Worm (Caenorhabditis elegans) whole organism, early embryonic: ENCODE data around the gene golg-2.

ENCODE experiments used
- ceh-36 ChIP-seq: sonication (generic microtip); optimal IDR thresholded peaks from 2 replicates; lab custom pipeline; 2016; ENCODE audit warnings: missing genetic modification characterization, inconsistent platforms, missing compliant biosample characterization
- flt-1 ChIP-seq: fragments of 200-800 bp; sonication (Bioruptor generic); IDR thresholded peaks from 2 replicates; pipeline ENCODE4 v1.3.6; 2022; ENCODE audit warnings: missing genetic modification characterization, missing compliant biosample characterization
- hnd-1 ChIP-seq: sonication (generic microtip); optimal IDR thresholded peaks from 2 replicates; lab custom pipeline; 2016; ENCODE audit warnings: missing genetic modification characterization, missing compliant biosample characterization
- tbx-37 ChIP-seq: fragments of 200-800 bp; sonication (Bioruptor generic); conservative IDR thresholded peaks from 2 replicates; pipeline ENCODE4 v1.3.6; 2022; ENCODE audit warnings: missing genetic modification reagents, missing genetic modification characterization, missing compliant biosample characterization

ce11 chrII:5055129-5055666 lies 15.3 kb upstream of the golg-2 start, which contains the start of the genes ify-1 and rpl-22:
- TF ChIP-seq flt-1 (GFP tag; lab: Robert Waterston, UW) (peak; percentile 69; the same call in 1 of the 2 replicates), hnd-1 (tag; lab: Kevin White, UChicago) (no peak), tbx-37 (peak; percentile 56; the same call in 1 of the 2 replicates), ceh-36 (tag; lab: Kevin White, UChicago) (no peak)
